Fruit fly (Drosophila melanogaster) whole organism, embryonic: ENCODE data around the gene CG43630.

Source experiments
- Ada2b ChIP-seq: fragments of 200-800 bp; sonication (Bioruptor generic); IDR thresholded peaks from 2 replicates; pipeline ENCODE4 v1.3.6; 2022; ENCODE audit warnings: missing biosample characterization, missing genetic modification characterization
- Blimp-1 ChIP-seq: fragments of 200-800 bp; sonication (Bioruptor generic); optimal IDR thresholded peaks from 3 replicates; lab custom pipeline; 2018; ENCODE audit warnings: missing biosample characterization, missing genetic modification characterization, mild to moderate bottlenecking, moderate library complexity, missing genetic modification reagents
- CG10366 ChIP-seq: fragments of 200-800 bp; sonication (Bioruptor generic); IDR thresholded peaks from 2 replicates; pipeline ENCODE4 v1.3.6; 2022; ENCODE audit warnings: missing biosample characterization, missing genetic modification characterization
- CG11093 ChIP-seq: fragments of 200-800 bp; sonication (Bioruptor generic); IDR thresholded peaks from 3 replicates; pipeline ENCODE4 v1.3.6; 2022; ENCODE audit warnings: missing biosample characterization, missing genetic modification characterization
- CG11247 ChIP-seq: fragments of 200-800 bp; sonication (Bioruptor generic); IDR thresholded peaks from 2 replicates; pipeline ENCODE4 v1.3.6; 2022; ENCODE audit warnings: missing biosample characterization, missing genetic modification characterization
- CG11504 ChIP-seq: fragments of 200-800 bp; sonication (Bioruptor generic); optimal IDR thresholded peaks from 3 replicates; lab custom pipeline; 2019; ENCODE audit warnings: missing biosample characterization, mild to moderate bottlenecking, missing genetic modification characterization, moderate library complexity
- CG12071 ChIP-seq: fragments of 200-800 bp; sonication (Bioruptor generic); optimal IDR thresholded peaks from 3 replicates; lab custom pipeline; 2018; ENCODE audit warnings: missing biosample characterization, mild to moderate bottlenecking, missing genetic modification characterization
- CG12391 ChIP-seq: fragments of 200-800 bp; sonication (Bioruptor generic); optimal IDR thresholded peaks from 3 replicates; lab custom pipeline; 2018; ENCODE audit warnings: missing biosample characterization, mild to moderate bottlenecking, missing genetic modification characterization, moderate library complexity
- CG12942 ChIP-seq: fragments of 200-800 bp; sonication (Bioruptor generic); optimal IDR thresholded peaks from 3 replicates; lab custom pipeline; 2016; ENCODE audit warnings: missing biosample characterization, missing genetic modification characterization
- CG17829 ChIP-seq: fragments of 200-800 bp; optimal IDR thresholded peaks from 2 replicates; lab custom pipeline; 2019; ENCODE audit warnings: missing biosample characterization, mild to moderate bottlenecking, missing genetic modification characterization, moderate library complexity
- CG18262 ChIP-seq: fragments of 200-800 bp; optimal IDR thresholded peaks from 3 replicates; lab custom pipeline; 2019; ENCODE audit warnings: missing biosample characterization, mild to moderate bottlenecking, missing genetic modification characterization, moderate library complexity
- CG2120 ChIP-seq: fragments of 200-800 bp; sonication (Bioruptor generic); optimal IDR thresholded peaks from 3 replicates; lab custom pipeline; 2016; ENCODE audit warnings: missing biosample characterization, missing genetic modification characterization
- CG3065 ChIP-seq: fragments of 200-800 bp; sonication (Bioruptor generic); optimal IDR thresholded peaks from 2 replicates; lab custom pipeline; 2016; ENCODE audit warnings: missing biosample characterization, missing genetic modification characterization
- CG3838 ChIP-seq: fragments of 200-800 bp; sonication (Bioruptor generic); optimal IDR thresholded peaks from 3 replicates; lab custom pipeline; 2016; ENCODE audit warnings: missing biosample characterization, missing genetic modification characterization
- CG4617 ChIP-seq: fragments of 200-800 bp; sonication (Bioruptor generic); optimal IDR thresholded peaks from 3 replicates; lab custom pipeline; 2016; ENCODE audit warnings: missing biosample characterization, missing genetic modification characterization, borderline replicate concordance
- CG4854 ChIP-seq: fragments of 200-800 bp; sonication (Bioruptor generic); optimal IDR thresholded peaks from 2 replicates; lab custom pipeline; 2016; ENCODE audit warnings: missing biosample characterization, missing genetic modification characterization, inconsistent platforms
- CG5245 ChIP-seq: fragments of 200-800 bp; sonication (Bioruptor generic); optimal IDR thresholded peaks from 3 replicates; lab custom pipeline; 2016; ENCODE audit warnings: missing biosample characterization, missing genetic modification characterization
- CG5953 ChIP-seq: fragments of 200-800 bp; sonication (Bioruptor generic); IDR thresholded peaks from 2 replicates; pipeline ENCODE4 v1.3.6; 2022; ENCODE audit warnings: missing biosample characterization, missing genetic modification characterization
- CG6654 ChIP-seq: fragments of 200-800 bp; sonication (Bioruptor generic); optimal IDR thresholded peaks from 2 replicates; lab custom pipeline; 2017; ENCODE audit warnings: missing biosample characterization, mild to moderate bottlenecking, missing genetic modification characterization
- CG7556 ChIP-seq: fragments of 200-800 bp; sonication (Bioruptor generic); optimal IDR thresholded peaks from 2 replicates; lab custom pipeline; 2017; ENCODE audit warnings: missing biosample characterization, mild to moderate bottlenecking, missing genetic modification characterization
- CG9797 ChIP-seq: fragments of 200-800 bp; sonication (Bioruptor generic); optimal IDR thresholded peaks from 3 replicates; lab custom pipeline; 2018; ENCODE audit warnings: missing biosample characterization, mild to moderate bottlenecking, missing genetic modification characterization
- D19B ChIP-seq: fragments of 200-800 bp; sonication (Bioruptor generic); optimal IDR thresholded peaks from 2 replicates; lab custom pipeline; 2017; ENCODE audit warnings: missing biosample characterization, mild to moderate bottlenecking, missing genetic modification characterization
- Dad ChIP-seq: fragments of 200-800 bp; sonication (Bioruptor generic); optimal IDR thresholded peaks from 3 replicates; lab custom pipeline; 2016; ENCODE audit warnings: missing biosample characterization, missing genetic modification characterization
- Doc3 ChIP-seq: fragments of 200-800 bp; sonication (Bioruptor generic); IDR thresholded peaks from 3 replicates; pipeline ENCODE4 v1.3.6; 2022; ENCODE audit warnings: missing biosample characterization, missing genetic modification characterization; ENCODE audit not compliant: partially characterized antibody
- Ets97D ChIP-seq: fragments of 200-800 bp; sonication (Bioruptor generic); optimal IDR thresholded peaks from 3 replicates; lab custom pipeline; 2016; ENCODE audit warnings: missing biosample characterization, missing genetic modification characterization
- H15 ChIP-seq: fragments of 200-800 bp; sonication (Bioruptor generic); IDR thresholded peaks from 3 replicates; pipeline ENCODE4 v1.3.6; 2022; ENCODE audit warnings: missing biosample characterization, missing genetic modification characterization
- HLH4C ChIP-seq: fragments of 200-800 bp; sonication (Bioruptor generic); IDR thresholded peaks from 3 replicates; pipeline ENCODE4 v1.3.6; 2022; ENCODE audit warnings: missing biosample characterization, missing genetic modification characterization; ENCODE audit not compliant: partially characterized antibody
- HLHmδ ChIP-seq: fragments of 200-800 bp; sonication (Bioruptor generic); optimal IDR thresholded peaks from 2 replicates; lab custom pipeline; 2018; ENCODE audit warnings: missing biosample characterization, mild to moderate bottlenecking, missing genetic modification characterization, moderate library complexity
- Jarid2 ChIP-seq: fragments of 200-800 bp; sonication (Bioruptor generic); optimal IDR thresholded peaks from 3 replicates; lab custom pipeline; 2017; ENCODE audit warnings: mild to moderate bottlenecking, missing biosample characterization, missing genetic modification reagents, missing genetic modification characterization
- Mes4 ChIP-seq: fragments of 200-800 bp; sonication (Bioruptor generic); optimal IDR thresholded peaks from 2 replicates; lab custom pipeline; 2016; ENCODE audit warnings: missing biosample characterization, missing genetic modification characterization
- Nf-YB ChIP-seq: fragments of 200-800 bp; sonication (Bioruptor generic); optimal IDR thresholded peaks from 3 replicates; lab custom pipeline; 2019; ENCODE audit warnings: missing biosample characterization, mild to moderate bottlenecking, missing genetic modification characterization, moderate library complexity
- Opbp ChIP-seq: fragments of 200-800 bp; sonication (Bioruptor generic); IDR thresholded peaks from 3 replicates; pipeline ENCODE4 v1.3.6; 2022; ENCODE audit warnings: missing biosample characterization, missing genetic modification characterization; ENCODE audit not compliant: partially characterized antibody
- ac ChIP-seq: fragments of 200-800 bp; sonication (Bioruptor generic); optimal IDR thresholded peaks from 3 replicates; lab custom pipeline; 2017; ENCODE audit warnings: missing biosample characterization, mild to moderate bottlenecking, missing genetic modification characterization
- az2 ChIP-seq: fragments of 200-800 bp; sonication (Bioruptor generic); optimal IDR thresholded peaks from 3 replicates; lab custom pipeline; 2016; ENCODE audit warnings: missing biosample characterization, missing genetic modification characterization
- crol ChIP-seq: fragments of 200-800 bp; sonication (Bioruptor generic); IDR thresholded peaks from 2 replicates; pipeline ENCODE4 v1.3.6; 2022; ENCODE audit warnings: missing biosample characterization, missing genetic modification characterization
- dati ChIP-seq: fragments of 200-800 bp; sonication (Bioruptor generic); IDR thresholded peaks from 2 replicates; pipeline ENCODE4 v1.3.6; 2022; ENCODE audit warnings: missing biosample characterization, missing genetic modification characterization
- kni ChIP-seq: fragments of 200-800 bp; sonication (Bioruptor generic); optimal IDR thresholded peaks from 3 replicates; lab custom pipeline; 2017; ENCODE audit warnings: mild to moderate bottlenecking, missing biosample characterization, missing genetic modification reagents, missing genetic modification characterization
- nom ChIP-seq: fragments of 200-800 bp; sonication (Bioruptor generic); optimal IDR thresholded peaks from 2 replicates; lab custom pipeline; 2017; ENCODE audit warnings: missing biosample characterization, missing genetic modification characterization, mild to moderate bottlenecking, moderate library complexity, missing genetic modification reagents
- phol ChIP-seq: fragments of 200-800 bp; sonication (Bioruptor generic); optimal IDR thresholded peaks from 3 replicates; lab custom pipeline; 2018; ENCODE audit warnings: missing biosample characterization, mild to moderate bottlenecking, missing genetic modification characterization, moderate library complexity
- pnt ChIP-seq: fragments of 200-800 bp; sonication (Bioruptor generic); optimal IDR thresholded peaks from 3 replicates; lab custom pipeline; 2016; ENCODE audit warnings: missing biosample characterization, missing genetic modification characterization
- pros ChIP-seq: fragments of 200-800 bp; sonication (Bioruptor generic); optimal IDR thresholded peaks from 3 replicates; lab custom pipeline; 2019; ENCODE audit warnings: missing biosample characterization, mild to moderate bottlenecking, missing genetic modification characterization, moderate library complexity
- pzg ChIP-seq: fragments of 200-800 bp; sonication (Bioruptor generic); optimal IDR thresholded peaks from 3 replicates; lab custom pipeline; 2018; ENCODE audit warnings: missing biosample characterization, mild to moderate bottlenecking, missing genetic modification characterization, moderate library complexity
- run ChIP-seq: fragments of 200-800 bp; sonication (Bioruptor generic); optimal IDR thresholded peaks from 3 replicates; lab custom pipeline; 2018; ENCODE audit warnings: missing biosample characterization, mild to moderate bottlenecking, missing genetic modification characterization
- sens ChIP-seq: fragments of 200-800 bp; sonication (Bioruptor generic); peaks from one replicate; lab custom pipeline; 2016; ENCODE audit warnings: missing biosample characterization, missing genetic modification characterization
- sima ChIP-seq: fragments of 200-800 bp; sonication (Bioruptor generic); optimal IDR thresholded peaks from 2 replicates; lab custom pipeline; 2016; ENCODE audit warnings: missing biosample characterization, missing genetic modification characterization
- sr ChIP-seq: fragments of 200-800 bp; sonication (Bioruptor generic); IDR thresholded peaks from 3 replicates; pipeline ENCODE4 v1.3.6; 2022; ENCODE audit warnings: missing biosample characterization, missing genetic modification characterization
- sug ChIP-seq: fragments of 200-800 bp; optimal IDR thresholded peaks from 2 replicates; lab custom pipeline; 2019; ENCODE audit warnings: missing biosample characterization, mild to moderate bottlenecking, missing genetic modification characterization, moderate library complexity
- vfl ChIP-seq: fragments of 200-800 bp; sonication (Bioruptor generic); optimal IDR thresholded peaks from 2 replicates; lab custom pipeline; 2016; ENCODE audit warnings: missing biosample characterization, missing genetic modification characterization
- z ChIP-seq: fragments of 200-800 bp; sonication (Bioruptor generic); IDR thresholded peaks from 3 replicates; pipeline ENCODE4 v1.3.6; 2022; ENCODE audit warnings: missing biosample characterization, missing genetic modification characterization

CG43630 gene

DNA sequence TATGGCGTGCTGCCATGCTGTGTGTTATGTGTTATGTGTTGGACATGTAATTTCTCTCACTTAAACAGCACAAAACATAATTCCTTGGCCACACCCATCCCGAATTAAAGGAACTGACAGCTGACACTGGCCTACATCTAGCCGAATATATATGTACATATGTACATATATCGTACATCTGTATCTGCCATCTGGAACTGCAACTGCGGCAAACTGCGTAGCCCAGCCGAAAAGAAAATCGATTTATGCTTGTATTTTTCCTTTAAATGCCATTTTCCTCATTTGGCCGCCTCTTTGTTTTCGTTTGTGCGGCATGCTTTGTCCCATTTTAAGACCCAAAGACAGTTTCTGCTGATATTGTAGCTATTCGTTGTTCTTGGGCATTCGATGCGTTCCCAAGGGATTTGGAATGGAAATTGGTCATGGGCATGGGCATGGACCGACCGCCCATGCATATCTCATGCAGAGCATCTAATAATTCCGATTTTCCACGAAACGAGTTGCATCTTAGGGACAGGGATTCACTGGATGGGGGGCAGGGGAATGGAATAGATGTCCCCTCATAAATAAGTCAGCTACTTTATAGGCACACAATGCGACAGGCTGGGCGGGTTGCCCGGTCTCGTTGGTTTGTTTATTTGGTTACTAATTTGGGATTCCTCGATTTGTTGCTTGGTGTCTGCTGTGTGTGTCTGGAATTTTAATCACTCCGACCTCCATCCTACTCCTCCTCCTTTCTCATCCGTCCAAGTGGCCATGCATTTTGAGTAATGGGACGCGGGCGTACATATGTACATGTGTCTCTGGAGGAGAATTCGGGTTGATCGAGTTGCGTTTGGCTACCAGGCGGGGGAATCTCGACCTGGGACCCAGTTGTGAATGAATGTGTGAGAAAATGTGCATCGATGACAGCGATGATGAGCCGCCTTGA, 26.7 kb downstream of the CG43630 start (continued):
- TF ChIP-seq nom (GFP tag; lab: Kevin White, UChicago) (no peak), crol (peak; percentile 74; the same call in 1 of the 2 replicates), sens (GFP tag; lab: Kevin White, UChicago) (peak; percentile 24), CG12391 (no peak), Mes4 (no peak), phol (no peak), CG3065 (no peak), Ada2b (no peak), sr (GFP tag; lab: Robert Waterston, UW) (no peak), pros (peak; percentile 75), HLHmδ (no peak), pnt (no peak), CG12071 (no peak)

dm6 chr3R:12647954-12648353, 28.1 kb downstream of the CG43630 start, which contains the start of gene Dtg:
Gene Dtg (plus strand): TSS chr3R:12648058.
- TF ChIP-seq CG4617 (GFP tag; lab: Kevin White, UChicago) (no peak), run (tag; lab: Kevin White, UChicago) (no peak), Doc3 (GFP tag; lab: Robert Waterston, UW) (no peak), Nf-YB (GFP tag; lab: Kevin White, UChicago) (no peak), pzg (GFP tag; lab: Kevin White, UChicago) (no peak), CG11093 (GFP tag; lab: Robert Waterston, UW) (no peak), az2 (GFP tag; lab: Kevin White, UChicago) (no peak), CG2120 (GFP tag; lab: Kevin White, UChicago) (no peak), CG11247 (no peak), ac (peak; percentile 97), Opbp (0 out of 3 replicates have a peak, but pooled peaks have one; percentile 24), sug (tag; lab: Kevin White, UChicago) (no peak), z (GFP tag; lab: Robert Waterston, UW) (no peak), HLH4C (no peak), CG4854 (GFP tag; lab: Kevin White, UChicago) (no peak), Ets97D (GFP tag; lab: Kevin White, UChicago) (no peak), H15 (GFP tag; lab: Robert Waterston, UW) (no peak), CG5245 (GFP tag; lab: Kevin White, UChicago) (no peak), CG3838 (GFP tag; lab: Kevin White, UChicago) (no peak), dati (GFP tag; lab: Robert Waterston, UW) (no peak), Dad (GFP tag; lab: Kevin White, UChicago) (no peak), CG12942 (GFP tag; lab: Kevin White, UChicago) (no peak), CG10366 (GFP tag; lab: Robert Waterston, UW) (no peak), CG3065 (no peak), kni (GFP tag; lab: Kevin White, UChicago) (peak; percentile 80), sima (GFP tag; lab: Kevin White, UChicago) (no peak), CG7556 (no peak), Jarid2 (GFP tag; lab: Kevin White, UChicago) (peak; percentile 72), CG5953 (GFP tag; lab: Robert Waterston, UW) (no peak), HLHmδ (peak; percentile 82), D19B (no peak), Blimp-1 (GFP tag; lab: Kevin White, UChicago) (no peak), CG11504 (tag; lab: Kevin White, UChicago) (peak; percentile 5), CG17829 (tag; lab: Kevin White, UChicago) (peak; percentile 42), CG18262 (tag; lab: Kevin White, UChicago) (no peak), CG6654 (GFP tag; lab: Kevin White, UChicago) (no peak), CG9797 (no peak), vfl (GFP tag; lab: Kevin White, UChicago) (no peak)
